Fruit fly (Drosophila melanogaster) whole organism, adult: Measurements from ENCODE around the gene CG11980.

ENCODE experiments used
- CG11617 ChIP-seq: fragments of 200-800 bp; sonication (Bioruptor generic); optimal IDR thresholded peaks from 2 replicates; lab custom pipeline; 2017; ENCODE audit warnings: mild to moderate bottlenecking, missing biosample characterization, missing genetic modification reagents, missing genetic modification characterization
- CG12768 ChIP-seq: fragments of 200-800 bp; sonication (Bioruptor generic); optimal IDR thresholded peaks from 2 replicates; lab custom pipeline; 2017; ENCODE audit warnings: missing biosample characterization, missing genetic modification characterization, mild to moderate bottlenecking, moderate library complexity, missing genetic modification reagents
- CG14711 ChIP-seq: fragments of 200-800 bp; sonication (Bioruptor generic); optimal IDR thresholded peaks from 2 replicates; lab custom pipeline; 2018; ENCODE audit warnings: missing biosample characterization, mild to moderate bottlenecking, missing genetic modification characterization, moderate library complexity
- CG1620 ChIP-seq: fragments of 200-800 bp; sonication (Bioruptor generic); optimal IDR thresholded peaks from 2 replicates; lab custom pipeline; 2016; ENCODE audit warnings: missing biosample characterization, missing genetic modification characterization
- CG33017 ChIP-seq: fragments of 200-800 bp; sonication (Bioruptor generic); optimal IDR thresholded peaks from 2 replicates; lab custom pipeline; 2018; ENCODE audit warnings: missing biosample characterization, mild to moderate bottlenecking, missing genetic modification characterization, moderate library complexity
- CG5204 ChIP-seq: fragments of 200-800 bp; sonication (Bioruptor generic); optimal IDR thresholded peaks from 2 replicates; lab custom pipeline; 2016; ENCODE audit warnings: missing biosample characterization, missing genetic modification characterization
- CG7045 ChIP-seq: fragments of 200-800 bp; sonication (Bioruptor generic); optimal IDR thresholded peaks from 2 replicates; lab custom pipeline; 2017; ENCODE audit warnings: missing biosample characterization, mild to moderate bottlenecking, missing genetic modification characterization
- CG7101 ChIP-seq: fragments of 200-800 bp; sonication (Bioruptor generic); optimal IDR thresholded peaks from 2 replicates; lab custom pipeline; 2018; ENCODE audit warnings: missing biosample characterization, mild to moderate bottlenecking, missing genetic modification characterization, moderate library complexity
- Clk ChIP-seq: fragments of 200-800 bp; sonication (Bioruptor generic); optimal IDR thresholded peaks from 2 replicates; lab custom pipeline; 2017; ENCODE audit warnings: missing biosample characterization, missing genetic modification characterization
- Crg-1 ChIP-seq: fragments of 200-800 bp; sonication (Bioruptor generic); optimal IDR thresholded peaks from 2 replicates; lab custom pipeline; 2016; ENCODE audit warnings: missing biosample characterization, missing genetic modification characterization
- Hr96 ChIP-seq: fragments of 200-800 bp; sonication (Bioruptor generic); optimal IDR thresholded peaks from 2 replicates; lab custom pipeline; 2016; ENCODE audit warnings: missing biosample characterization, missing genetic modification characterization
- Mnt ChIP-seq: fragments of 200-800 bp; sonication (Bioruptor generic); optimal IDR thresholded peaks from 2 replicates; lab custom pipeline; 2016; ENCODE audit warnings: missing biosample characterization, mild to moderate bottlenecking, missing genetic modification characterization
- bab1 ChIP-seq: fragments of 200-800 bp; sonication (Bioruptor generic); optimal IDR thresholded peaks from 3 replicates; lab custom pipeline; 2019; ENCODE audit warnings: missing biosample characterization, mild to moderate bottlenecking, missing genetic modification characterization, moderate library complexity
- cic ChIP-seq: fragments of 200-800 bp; sonication (Bioruptor generic); optimal IDR thresholded peaks from 2 replicates; lab custom pipeline; 2017; ENCODE audit warnings: missing biosample characterization, mild to moderate bottlenecking, missing genetic modification characterization, moderate library complexity
- cnc ChIP-seq, 2 experiments: fragments of >200 bp; optimal IDR thresholded peaks; 2 replicates each; lab custom pipeline; 2017
- kay ChIP-seq: fragments of 200-800 bp; sonication (Bioruptor generic); peaks from one replicate; lab custom pipeline; 2016; ENCODE audit warnings: missing biosample characterization, missing genetic modification characterization, borderline replicate concordance
- ovo ChIP-seq: fragments of 200-800 bp; sonication (Bioruptor generic); optimal IDR thresholded peaks from 2 replicates; lab custom pipeline; 2016; ENCODE audit warnings: missing biosample characterization, missing genetic modification characterization
- pad ChIP-seq: fragments of 200-800 bp; sonication (Bioruptor generic); optimal IDR thresholded peaks from 3 replicates; lab custom pipeline; 2017; ENCODE audit warnings: missing biosample characterization, missing genetic modification characterization, mild to moderate bottlenecking, moderate library complexity, missing genetic modification reagents
- tj ChIP-seq: fragments of 200-800 bp; sonication (Bioruptor generic); optimal IDR thresholded peaks from 3 replicates; lab custom pipeline; 2017; ENCODE audit warnings: missing biosample characterization, mild to moderate bottlenecking, missing genetic modification characterization, moderate library complexity
- toe ChIP-seq: fragments of 200-800 bp; sonication (Bioruptor generic); optimal IDR thresholded peaks from 2 replicates; lab custom pipeline; 2016; ENCODE audit warnings: missing biosample characterization, missing genetic modification characterization

Gene CG11980

DNA sequence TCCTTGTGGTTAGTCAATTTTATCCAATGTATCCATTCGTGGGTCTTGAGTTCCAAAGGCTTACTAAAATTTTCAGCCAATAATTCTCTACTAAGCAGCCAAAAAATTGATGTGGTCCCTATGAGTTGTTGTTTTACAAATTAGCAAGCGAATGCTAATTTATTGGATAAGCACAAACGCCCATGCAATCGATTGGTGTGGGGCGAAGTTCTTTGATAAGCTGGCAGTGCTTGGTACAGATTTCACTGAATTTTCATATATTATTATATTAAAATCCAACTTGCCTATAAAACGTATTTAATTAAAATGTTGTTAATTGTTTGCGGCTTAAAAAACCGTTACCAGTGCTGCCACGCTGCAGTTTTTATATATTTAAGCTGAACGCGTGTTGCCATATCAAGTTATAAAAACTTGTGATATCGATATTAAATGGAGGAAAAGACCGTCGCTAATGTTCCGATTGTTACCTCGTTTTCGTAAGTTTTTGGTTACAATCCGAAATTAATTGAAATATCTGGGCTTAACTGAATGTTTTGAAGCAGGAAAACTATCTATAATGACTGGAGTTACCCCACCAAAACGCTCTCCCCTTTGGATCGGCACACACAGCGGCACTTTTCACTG is at the start of gene CG11980, which contains the start of gene CG31100:
Gene CG11980, plus strand, starts transcription at position 418 of the 624 bp plus-strand sequence.
Gene CG31100, minus strand, starts transcription at position 51 of the 624 bp plus-strand sequence.
- TF ChIP-seq bab1 (GFP tag; lab: Kevin White, UChicago) (peak; percentile 34), toe (GFP tag; lab: Kevin White, UChicago) (no peak), CG7101 (tag; lab: Kevin White, UChicago) (no peak), Hr96 (GFP tag; lab: Kevin White, UChicago) (no peak), CG14711 (tag; lab: Kevin White, UChicago) (no peak), Mnt (GFP tag; lab: Kevin White, UChicago) (peak; percentile 39), cic (no peak), CG11617 (GFP tag; lab: Kevin White, UChicago) (no peak), pad (GFP tag; lab: Kevin White, UChicago) (no peak), CG5204 (GFP tag; lab: Kevin White, UChicago) (no peak)

DNA sequence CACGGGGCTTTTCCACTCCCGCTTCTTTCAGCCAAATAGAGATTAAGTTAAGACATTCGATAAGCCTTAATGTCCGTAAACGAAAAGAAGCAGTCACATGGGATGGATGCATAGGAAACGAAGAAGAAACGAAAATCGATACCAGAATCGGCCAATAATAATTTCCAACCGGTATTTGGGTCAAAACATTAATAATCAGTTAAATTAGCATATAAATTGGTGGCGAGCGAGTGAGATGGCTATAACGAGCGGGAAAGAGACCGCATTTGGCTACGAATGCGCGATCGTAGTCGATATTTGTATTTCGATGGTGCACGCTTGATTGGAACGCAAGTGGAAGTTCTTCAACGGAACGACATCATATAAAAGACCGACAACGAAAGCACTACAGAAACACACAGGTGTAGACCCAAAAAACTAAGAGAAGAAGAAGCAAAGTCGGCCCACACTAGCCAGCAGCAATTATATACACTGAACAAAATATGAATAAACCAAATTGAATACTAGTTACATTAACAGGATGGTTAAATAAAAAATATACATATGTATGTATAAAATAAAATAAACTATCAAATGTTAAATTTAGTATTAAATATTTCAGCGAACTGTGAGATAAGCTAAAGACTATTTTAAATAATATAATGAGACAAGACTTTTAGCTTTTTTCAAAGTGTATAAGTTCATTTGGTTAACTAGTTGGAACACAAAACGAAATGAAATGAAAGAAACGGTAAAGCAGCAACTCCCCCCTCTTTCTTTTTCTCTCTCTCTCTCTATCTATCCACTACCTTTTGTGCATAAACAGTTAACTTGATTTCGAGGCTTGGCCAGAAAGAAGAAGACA is 49.1 kb upstream of the CG11980 start:
- TF ChIP-seq CG1620 (GFP tag; lab: Kevin White, UChicago) (no peak), CG14711 (tag; lab: Kevin White, UChicago) (no peak), toe (GFP tag; lab: Kevin White, UChicago) (no peak), pad (GFP tag; lab: Kevin White, UChicago) (peak; percentile 76)

DNA sequence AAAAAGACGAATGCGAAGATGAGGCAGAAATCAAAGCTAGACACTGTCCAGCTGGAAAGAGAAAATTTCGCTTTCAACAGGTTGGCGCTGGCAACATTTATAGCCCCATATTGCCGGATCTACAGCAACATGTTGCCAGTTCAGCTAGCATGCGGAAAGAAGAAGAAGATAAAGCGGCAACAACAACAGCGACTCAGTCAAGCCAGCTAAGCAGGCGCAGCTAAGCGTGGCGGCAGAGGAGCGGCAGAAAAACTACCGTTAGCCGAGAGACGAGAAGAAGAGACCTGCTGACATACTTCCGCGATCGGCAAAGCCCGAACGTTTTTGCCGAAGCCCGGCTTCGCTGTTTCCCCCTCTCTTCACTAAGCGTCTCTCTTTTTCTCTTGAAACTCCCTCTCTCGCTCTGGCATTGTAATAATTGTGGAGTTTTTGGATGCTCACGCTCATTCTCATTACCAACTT is 48.4 kb upstream of the CG11980 start:
- TF ChIP-seq cic: no peak
- no peak for TF ChIP-seq Clk (GFP tag; lab: Kevin White, UChicago)
- no peak for TF ChIP-seq CG14711 (tag; lab: Kevin White, UChicago)
- no peak for TF ChIP-seq cnc (optimal IDR thresholded peaks at IDR 0.05; lab: Kevin White, UChicago)
- TF ChIP-seq bab1 (GFP tag; lab: Kevin White, UChicago): no peak
- no peak for TF ChIP-seq CG1620 (GFP tag; lab: Kevin White, UChicago)
- TF ChIP-seq pad (GFP tag; lab: Kevin White, UChicago): peak; percentile 69
- no peak for TF ChIP-seq CG12768 (GFP tag; lab: Kevin White, UChicago)
- TF ChIP-seq CG11617 (GFP tag; lab: Kevin White, UChicago): no peak
- peak; percentile 93 for TF ChIP-seq ovo (GFP tag; lab: Kevin White, UChicago)
- no peak for TF ChIP-seq Crg-1 (GFP tag; lab: Kevin White, UChicago)

DNA sequence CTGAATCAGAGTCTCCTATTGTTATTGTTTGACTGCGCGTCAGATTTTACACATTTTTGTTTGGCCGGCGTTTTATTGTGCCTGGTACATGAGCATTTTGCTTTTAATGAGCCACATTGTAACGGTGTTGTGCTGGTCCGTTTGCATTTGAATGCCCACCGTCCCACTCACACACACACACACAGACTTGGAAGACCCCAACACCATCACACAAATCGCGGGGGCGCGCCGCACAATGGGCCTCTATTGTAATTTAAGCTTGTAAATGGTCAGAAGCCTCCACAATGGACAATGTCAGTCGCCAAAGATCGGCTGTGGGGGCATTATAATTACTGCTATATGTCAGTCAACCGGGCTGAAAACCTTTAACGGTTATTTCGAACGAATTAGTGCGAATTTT is 47.5 kb upstream of the CG11980 start:
- no peak for TF ChIP-seq Crg-1 (GFP tag; lab: Kevin White, UChicago)
- no peak for TF ChIP-seq CG33017 (tag; lab: Kevin White, UChicago)
- TF ChIP-seq toe (GFP tag; lab: Kevin White, UChicago): no peak
- no peak for TF ChIP-seq CG5204 (GFP tag; lab: Kevin White, UChicago)
- no peak for TF ChIP-seq pad (GFP tag; lab: Kevin White, UChicago)
- TF ChIP-seq cnc (optimal IDR thresholded peaks at IDR 0.05; lab: Kevin White, UChicago): no peak
- TF ChIP-seq Hr96 (GFP tag; lab: Kevin White, UChicago): no peak
- no peak for TF ChIP-seq Clk (GFP tag; lab: Kevin White, UChicago)
- no peak for TF ChIP-seq tj (GFP tag; lab: Kevin White, UChicago)
- no peak for TF ChIP-seq cic
- TF ChIP-seq bab1 (GFP tag; lab: Kevin White, UChicago): no peak

DNA sequence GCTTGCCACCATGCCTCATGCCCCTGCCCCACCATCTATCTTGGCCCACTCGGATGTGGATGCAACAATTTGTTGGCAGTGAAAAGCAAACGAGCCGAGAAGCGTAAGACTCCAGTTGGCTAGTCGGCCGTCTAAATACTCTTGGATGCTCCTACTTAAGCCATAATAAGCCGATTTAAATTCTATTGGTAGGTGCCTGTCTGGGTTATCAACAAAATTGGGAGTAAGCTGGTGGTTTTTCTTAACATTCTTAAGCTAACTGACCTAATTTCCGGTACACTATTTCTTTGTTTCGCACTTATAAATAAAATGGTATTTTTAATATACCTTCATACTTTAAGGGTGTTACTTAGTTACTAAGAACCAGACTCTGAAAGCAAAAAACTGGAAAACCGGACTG is 46.1 kb upstream of the CG11980 start:
- TF ChIP-seq Crg-1 (GFP tag; lab: Kevin White, UChicago) (no peak), pad (GFP tag; lab: Kevin White, UChicago) (no peak), CG33017 (tag; lab: Kevin White, UChicago) (no peak)

DNA sequence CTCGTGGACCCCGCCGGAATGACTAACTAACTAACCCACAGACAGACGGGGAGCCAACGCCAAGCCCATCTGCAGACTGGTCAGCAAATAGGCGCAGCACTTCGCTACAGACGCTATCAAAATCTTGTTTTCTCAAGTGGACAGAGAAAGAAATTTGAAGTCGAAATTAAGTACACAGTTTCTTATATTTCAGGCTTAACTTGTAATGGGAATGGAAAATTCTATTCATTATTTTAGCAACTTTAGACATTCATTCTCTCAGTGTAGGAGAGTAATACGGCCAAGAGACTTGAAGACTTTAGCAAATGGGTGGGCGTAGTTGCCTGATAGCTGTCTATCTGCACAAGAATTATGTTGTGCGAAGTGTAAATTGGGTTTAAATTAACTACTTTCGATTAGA is 45.5 kb upstream of the CG11980 start:
- no peak for TF ChIP-seq kay (GFP tag; lab: Kevin White, UChicago)
- no peak for TF ChIP-seq CG12768 (GFP tag; lab: Kevin White, UChicago)
- no peak for TF ChIP-seq CG7045
- TF ChIP-seq bab1 (GFP tag; lab: Kevin White, UChicago): no peak

DNA sequence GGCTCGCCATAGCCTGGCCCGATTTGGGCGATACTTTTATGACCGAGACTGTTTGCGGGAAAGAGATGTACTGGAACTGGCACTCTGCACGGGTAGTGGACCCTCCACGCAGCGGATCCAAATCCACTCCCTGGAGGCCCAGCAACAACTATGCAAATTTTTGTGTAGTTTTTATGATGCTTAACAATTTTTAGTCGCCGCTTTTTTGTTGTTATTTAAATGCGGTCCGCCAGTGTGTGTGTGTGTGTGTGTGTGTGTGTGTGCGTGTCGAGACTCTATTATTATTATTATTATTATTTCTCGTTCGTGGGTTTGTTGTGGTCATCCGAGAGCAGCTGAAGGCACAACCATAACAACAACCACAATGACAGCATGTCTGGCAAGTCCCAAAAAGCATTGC is 44.7 kb upstream of the CG11980 start:
- TF ChIP-seq kay (GFP tag; lab: Kevin White, UChicago) (no peak), CG12768 (GFP tag; lab: Kevin White, UChicago) (no peak), pad (GFP tag; lab: Kevin White, UChicago) (no peak), ovo (GFP tag; lab: Kevin White, UChicago) (no peak), CG7045 (no peak), CG7101 (tag; lab: Kevin White, UChicago) (no peak), cic (no peak), Mnt (GFP tag; lab: Kevin White, UChicago) (no peak), tj (GFP tag; lab: Kevin White, UChicago) (no peak), bab1 (GFP tag; lab: Kevin White, UChicago) (no peak)
